Worm (Caenorhabditis elegans) whole organism, L2 larva: Measurements from ENCODE around the gene B0524.6.

Experiments
- aly-2 ChIP-seq: fragments of 150-350 bp; optimal IDR thresholded peaks from 2 replicates; lab custom pipeline; 2014; ENCODE audit warnings: missing biosample characterization, missing genetic modification characterization
- ama-1 ChIP-seq: fragments of 150-350 bp; optimal IDR thresholded peaks from 2 replicates; lab custom pipeline; 2018; ENCODE audit warnings: inconsistent platforms
- blmp-1 ChIP-seq: sonication (generic microtip); optimal IDR thresholded peaks from 2 replicates; lab custom pipeline; 2017; ENCODE audit warnings: missing genetic modification characterization, mild to moderate bottlenecking, missing compliant biosample characterization, antibody characterized with exemption, moderate library complexity; ENCODE audit not compliant: insufficient read depth
- elt-1 ChIP-seq: fragments of 150-350 bp; optimal IDR thresholded peaks from 2 replicates; lab custom pipeline; 2014; ENCODE audit warnings: missing biosample characterization, missing genetic modification characterization
- fos-1 ChIP-seq: fragments of 150-350 bp; optimal IDR thresholded peaks from 2 replicates; lab custom pipeline; 2014; ENCODE audit warnings: missing biosample characterization, missing genetic modification characterization
- lin-13 ChIP-seq: fragments of 150-350 bp; optimal IDR thresholded peaks from 2 replicates; lab custom pipeline; 2014; ENCODE audit warnings: missing biosample characterization, missing genetic modification reagents, missing genetic modification characterization
- nhr-12 ChIP-seq: fragments of 150-350 bp; optimal IDR thresholded peaks from 2 replicates; lab custom pipeline; 2014; ENCODE audit warnings: missing biosample characterization, missing genetic modification characterization
- nhr-25 ChIP-seq: fragments of 150-350 bp; sonication (generic microtip); optimal IDR thresholded peaks from 3 replicates; lab custom pipeline; 2014; ENCODE audit warnings: missing biosample characterization, missing genetic modification characterization
- unc-39 ChIP-seq: fragments of 150-350 bp; optimal IDR thresholded peaks from 2 replicates; lab custom pipeline; 2014; ENCODE audit warnings: missing biosample characterization, missing genetic modification characterization
- unc-55 ChIP-seq: fragments of 150-350 bp; sonication (generic microtip); optimal IDR thresholded peaks from 3 replicates; lab custom pipeline; 2014; ENCODE audit warnings: missing biosample characterization, missing genetic modification reagents, missing genetic modification characterization
- ztf-11 ChIP-seq: sonication (generic microtip); optimal IDR thresholded peaks from 2 replicates; lab custom pipeline; 2017; ENCODE audit warnings: missing biosample characterization, missing genetic modification characterization

- TF ChIP-seq unc-55 (GFP tag; lab: Kevin White, UChicago) (no peak), elt-1 (no peak), nhr-25 (tag; lab: Kevin White, UChicago) (no peak), ztf-11 (tag; lab: Kevin White, UChicago) (no peak), fos-1 (tag; lab: Kevin White, UChicago) (no peak), aly-2 (no peak), blmp-1 (tag; lab: Kevin White, UChicago) (no peak), ama-1 (lab: Kevin White, UChicago) (peak; percentile 15), unc-39 (tag; lab: Kevin White, UChicago) (no peak), lin-13 (GFP tag; lab: Kevin White, UChicago) (no peak), nhr-12 (tag; lab: Kevin White, UChicago) (no peak)
Measured at ce11 chrIII:1951388-1951787, 45.9 kb upstream of the B0524.6 start, which contains the start of gene F53A3.7.
